Worm (Caenorhabditis elegans) whole organism, L4 larva: ENCODE results near the gene Y17D7C.2.
"Not testable (repeated sequence)": the region's sequence is repeated elsewhere in the genome, so short reads cannot be mapped to it uniquely, and the experiment has no call there.

Experiments
- F26F4.8 ChIP-seq: fragments of 200-800 bp; sonication (Bioruptor generic); conservative IDR thresholded peaks from 2 replicates; pipeline ENCODE4 v1.3.6; 2022; ENCODE audit warnings: missing genetic modification characterization, missing compliant biosample characterization
- F49E8.2 ChIP-seq: sonication (generic microtip); optimal IDR thresholded peaks from 2 replicates; lab custom pipeline; 2016; ENCODE audit warnings: missing compliant biosample characterization, mild to moderate bottlenecking, missing genetic modification characterization, borderline replicate concordance
- R02D3.7 ChIP-seq: fragments of 150-350 bp; sonication (generic microtip); optimal IDR thresholded peaks from 3 replicates; lab custom pipeline; 2014; ENCODE audit warnings: missing biosample characterization, missing genetic modification characterization
- T20F7.1 ChIP-seq: fragments of 200-800 bp; sonication (Bioruptor generic); optimal IDR thresholded peaks from 2 replicates; lab custom pipeline; 2018; ENCODE audit warnings: mild to moderate bottlenecking, missing genetic modification characterization, missing compliant biosample characterization
- Y48G9A.11 ChIP-seq: fragments of 200-800 bp; sonication (Bioruptor generic); IDR thresholded peaks from 2 replicates; pipeline ENCODE4 v1.3.6; 2022; ENCODE audit warnings: missing genetic modification reagents, missing genetic modification characterization, missing compliant biosample characterization
- ZK546.5 ChIP-seq, 2 experiments: sonication (generic microtip); optimal IDR thresholded peaks; 2 replicates each; lab custom pipeline; 2017; ENCODE audit warnings: missing biosample characterization in 2 of 2, missing genetic modification characterization in 2 of 2
- aha-1 ChIP-seq: fragments of 150-350 bp; peaks from one replicate; lab custom pipeline; 2014; ENCODE audit warnings: missing biosample characterization, missing genetic modification characterization
- ama-1 ChIP-seq: fragments of 150-350 bp; optimal IDR thresholded peaks from 2 replicates; lab custom pipeline; 2014; ENCODE audit warnings: inconsistent platforms, mixed read lengths
- ceh-20 ChIP-seq: fragments of 200-800 bp; sonication (Bioruptor generic); IDR thresholded peaks from 2 replicates; pipeline ENCODE4 v1.3.6; 2022; ENCODE audit warnings: missing genetic modification reagents, missing genetic modification characterization, missing compliant biosample characterization
- ceh-32 ChIP-seq: sonication (generic microtip); optimal IDR thresholded peaks from 2 replicates; lab custom pipeline; 2016; ENCODE audit warnings: mild to moderate bottlenecking, missing genetic modification characterization, missing compliant biosample characterization; ENCODE audit not compliant: poor library complexity
- ceh-62 ChIP-seq: sonication (generic microtip); optimal IDR thresholded peaks from 2 replicates; lab custom pipeline; 2017; ENCODE audit warnings: missing biosample characterization, missing genetic modification characterization
- ctbp-1 ChIP-seq: fragments of 200-800 bp; sonication (Bioruptor generic); IDR thresholded peaks from 2 replicates; pipeline ENCODE4 v1.3.6; 2022; ENCODE audit warnings: missing genetic modification reagents, missing genetic modification characterization, missing compliant biosample characterization
- daf-16 ChIP-seq, 3 experiments: sonication (generic microtip); optimal IDR thresholded peaks; 2 replicates each; lab custom pipeline; 2016 to 2017; ENCODE audit warnings: missing genetic modification characterization in 3 of 3, missing genetic modification reagents in 3 of 3, mild to moderate bottlenecking in 2 of 3, missing compliant biosample characterization in 2 of 3, missing biosample characterization in 1 of 3, moderate library complexity in 1 of 3
- daf-8 ChIP-seq: fragments of 200-800 bp; sonication (Bioruptor generic); IDR thresholded peaks from 2 replicates; pipeline ENCODE4 v1.3.6; 2022; ENCODE audit warnings: missing genetic modification characterization, missing compliant biosample characterization
- dmd-8 ChIP-seq: fragments of 200-800 bp; sonication (Bioruptor generic); IDR thresholded peaks from 2 replicates; pipeline ENCODE4 v1.3.6; 2022; ENCODE audit warnings: missing genetic modification characterization, missing compliant biosample characterization
- dmd-9 ChIP-seq: fragments of 200-800 bp; sonication (Bioruptor generic); IDR thresholded peaks from 2 replicates; pipeline ENCODE4 v1.3.6; 2022; ENCODE audit warnings: missing genetic modification reagents, missing genetic modification characterization, missing compliant biosample characterization
- duxl-1 ChIP-seq: sonication (generic microtip); optimal IDR thresholded peaks from 2 replicates; lab custom pipeline; 2016; ENCODE audit warnings: mild to moderate bottlenecking, missing genetic modification characterization, moderate library complexity, missing compliant biosample characterization; ENCODE audit not compliant: poor library complexity
- fkh-10 ChIP-seq: fragments of 150-350 bp; optimal IDR thresholded peaks from 2 replicates; lab custom pipeline; 2014; ENCODE audit warnings: missing biosample characterization, missing genetic modification reagents, missing genetic modification characterization
- fos-1 ChIP-seq: fragments of 150-350 bp; optimal IDR thresholded peaks from 2 replicates; lab custom pipeline; 2014; ENCODE audit warnings: missing biosample characterization, missing genetic modification characterization
- gei-8 ChIP-seq: fragments of 200-800 bp; sonication (Bioruptor generic); optimal IDR thresholded peaks from 2 replicates; lab custom pipeline; 2018; ENCODE audit warnings: mild to moderate bottlenecking, missing genetic modification characterization, missing compliant biosample characterization
- lin-29 ChIP-seq: fragments of 200-800 bp; sonication (Bioruptor generic); IDR thresholded peaks from 2 replicates; pipeline ENCODE4 v1.3.6; 2022; ENCODE audit warnings: missing genetic modification reagents, missing genetic modification characterization, missing compliant biosample characterization
- mes-2 ChIP-seq: sonication (generic microtip); optimal IDR thresholded peaks from 2 replicates; lab custom pipeline; 2016; ENCODE audit warnings: missing genotype, mild to moderate bottlenecking, missing genetic modification characterization, missing compliant biosample characterization; ENCODE audit not compliant: poor library complexity, severe bottlenecking
- nhr-10 ChIP-seq: fragments of 150-350 bp; optimal IDR thresholded peaks from 2 replicates; lab custom pipeline; 2014; ENCODE audit warnings: missing biosample characterization, missing genetic modification characterization
- nhr-102 ChIP-seq: sonication (generic microtip); optimal IDR thresholded peaks from 2 replicates; lab custom pipeline; 2016; ENCODE audit warnings: mild to moderate bottlenecking, missing genetic modification characterization, moderate library complexity, missing compliant biosample characterization
- nhr-11 ChIP-seq: fragments of 150-350 bp; optimal IDR thresholded peaks from 2 replicates; lab custom pipeline; 2014; ENCODE audit warnings: missing biosample characterization, missing genetic modification characterization
- nhr-48 ChIP-seq: sonication (generic microtip); optimal IDR thresholded peaks from 2 replicates; lab custom pipeline; 2016; ENCODE audit warnings: mild to moderate bottlenecking, missing genetic modification characterization, missing compliant biosample characterization
- pqm-1 ChIP-seq: sonication (generic microtip); optimal IDR thresholded peaks from 2 replicates; lab custom pipeline; 2017; ENCODE audit warnings: missing biosample characterization, missing genetic modification characterization
- saeg-2 ChIP-seq: fragments of 200-800 bp; sonication (Bioruptor generic); IDR thresholded peaks from 2 replicates; pipeline ENCODE4 v1.3.6; 2022; ENCODE audit warnings: missing genetic modification reagents, missing genetic modification characterization, missing compliant biosample characterization
- set-16 ChIP-seq: fragments of 200-800 bp; sonication (Bioruptor generic); IDR thresholded peaks from 2 replicates; pipeline ENCODE4 v1.3.6; 2022; ENCODE audit warnings: missing genetic modification reagents, missing genetic modification characterization, missing compliant biosample characterization
- skn-1 ChIP-seq: fragments of 150-350 bp; optimal IDR thresholded peaks from 2 replicates; lab custom pipeline; 2014; ENCODE audit warnings: missing biosample characterization, missing genetic modification characterization
- snpc-1.2 ChIP-seq: fragments of 200-800 bp; sonication (Bioruptor generic); IDR thresholded peaks from 2 replicates; pipeline ENCODE4 v1.3.6; 2022; ENCODE audit warnings: missing genetic modification reagents, missing genetic modification characterization, missing compliant biosample characterization
- spr-3 ChIP-seq: fragments of 200-800 bp; sonication (Bioruptor generic); optimal IDR thresholded peaks from 2 replicates; lab custom pipeline; 2018; ENCODE audit warnings: mild to moderate bottlenecking, missing genetic modification characterization, missing compliant biosample characterization
- tra-1 ChIP-seq: fragments of 200-800 bp; sonication (Bioruptor generic); IDR thresholded peaks from 2 replicates; pipeline ENCODE4 v1.3.6; 2022; ENCODE audit warnings: missing genetic modification reagents, missing genetic modification characterization, missing compliant biosample characterization
- zag-1 ChIP-seq: fragments of 150-350 bp; optimal IDR thresholded peaks from 2 replicates; lab custom pipeline; 2014; ENCODE audit warnings: missing biosample characterization, missing genetic modification characterization
- zfp-3 ChIP-seq: fragments of 200-800 bp; sonication (Bioruptor generic); conservative IDR thresholded peaks from 2 replicates; pipeline ENCODE4 v1.3.6; 2022; ENCODE audit warnings: missing genetic modification reagents, missing genetic modification characterization, missing compliant biosample characterization
- ztf-7 ChIP-seq: fragments of 150-350 bp; optimal IDR thresholded peaks from 2 replicates; lab custom pipeline; 2014; ENCODE audit warnings: missing biosample characterization, missing genetic modification characterization

Gene Y17D7C.2

DNA sequence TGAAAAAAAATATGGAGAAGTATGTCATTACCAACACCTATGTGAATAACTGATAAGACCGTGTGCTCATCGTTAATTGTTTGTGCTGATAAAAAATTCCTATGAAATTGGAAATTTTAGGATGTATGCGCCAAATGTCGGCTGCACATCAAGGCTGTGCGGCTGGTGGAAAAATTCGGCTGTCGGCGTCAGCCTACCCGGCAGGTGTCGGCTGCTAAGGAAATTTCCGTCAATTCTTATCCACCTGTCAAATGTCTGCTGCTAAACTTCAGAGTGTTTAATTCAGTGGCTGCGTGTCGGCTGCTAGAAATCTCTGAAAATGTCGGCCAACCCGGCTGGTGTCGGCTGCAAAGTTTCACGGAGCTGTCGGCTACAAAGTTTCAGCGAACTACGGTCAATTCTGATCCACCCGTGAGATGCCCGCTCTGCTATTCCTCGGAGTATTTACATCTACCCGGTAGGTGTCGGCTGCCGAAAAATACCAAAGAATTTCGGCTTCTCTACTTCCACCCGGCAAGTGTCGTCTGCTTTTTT is at the start of gene Y17D7C.2:
Y17D7C.2 (minus strand) TSS at position 32 of the 534 bp plus-strand sequence.
- 0 out of 2 replicates have a peak, but pooled peaks have one; percentile 24 for TF ChIP-seq set-16
- no peak for TF ChIP-seq daf-16 (GFP tag; optimal IDR thresholded peaks at IDR 0.05; lab: Kevin White, UChicago)
- peak; percentile 58 for TF ChIP-seq daf-16 (tag; optimal IDR thresholded peaks at IDR 0.05; lab: Kevin White, UChicago)
- no peak for TF ChIP-seq fos-1 (tag; lab: Kevin White, UChicago)
- TF ChIP-seq pqm-1 (tag; lab: Kevin White, UChicago): peak; percentile 79
- TF ChIP-seq Y48G9A.11 (GFP tag; lab: Robert Waterston, UW): 0 out of 2 replicates have a peak, but pooled peaks have one; percentile 46
- peak; percentile 31 for TF ChIP-seq duxl-1 (tag; lab: Kevin White, UChicago)
- peak; percentile 82 for TF ChIP-seq dmd-9 (GFP tag; lab: Robert Waterston, UW)
- TF ChIP-seq nhr-10: no peak

- TF ChIP-seq ZK546.5 (tag; optimal IDR thresholded peaks at IDR 0.05; lab: Kevin White, UChicago); skn-1 (tag; lab: Kevin White, UChicago); fkh-10: not testable (repeated sequence)
- TF ChIP-seq, all 104 proteins: peak for 0; not testable (repeated sequence) for 104
Observed at ce11 chrV:18762044-18762443, 42.3 kb upstream of the Y17D7C.2 start, which contains the start of gene F11D11.22. TSS of gene F11D11.22 (plus strand) at chrV:18762344.

- TF ChIP-seq saeg-2 (GFP tag; lab: Robert Waterston, UW) (no peak), skn-1 (tag; lab: Kevin White, UChicago) (no peak), nhr-102 (tag; lab: Kevin White, UChicago) (no peak), snpc-1.2 (GFP tag; lab: Robert Waterston, UW) (no peak), F49E8.2 (tag; lab: Kevin White, UChicago) (no peak), ztf-7 (tag; lab: Kevin White, UChicago) (no peak), zfp-3 (GFP tag; lab: Robert Waterston, UW) (no peak), set-16 (no peak), F26F4.8 (GFP tag; lab: Robert Waterston, UW) (no peak), dmd-9 (GFP tag; lab: Robert Waterston, UW) (no peak), daf-8 (GFP tag; lab: Robert Waterston, UW) (no peak), spr-3 (GFP tag; lab: Kevin White, UChicago) (no peak)
Observed at ce11 chrV:18761078-18761477, 41.3 kb upstream of the Y17D7C.2 start, which contains the start of gene F11D11.4. TSS of gene F11D11.4 (plus strand) at chrV:18761378.

ce11 chrV:18760174-18760573 is 40.4 kb upstream of the Y17D7C.2 start, which contains the start of gene F11D11.3:
TSS of gene F11D11.3 (minus strand) at chrV:18760274.
- TF ChIP-seq lin-29 (GFP tag; lab: Robert Waterston, UW): no peak
- TF ChIP-seq nhr-10: no peak
- TF ChIP-seq ceh-32 (tag; lab: Kevin White, UChicago): no peak
- TF ChIP-seq ceh-62 (tag; lab: Kevin White, UChicago): no peak
- TF ChIP-seq mes-2 (tag; lab: Kevin White, UChicago): no peak
- TF ChIP-seq ctbp-1 (GFP tag; lab: Robert Waterston, UW): no peak
- TF ChIP-seq zag-1 (tag; lab: Kevin White, UChicago): no peak
- no peak for TF ChIP-seq ama-1 (lab: Kevin White, UChicago)
- no peak for TF ChIP-seq duxl-1 (tag; lab: Kevin White, UChicago)
- TF ChIP-seq aha-1 (tag; lab: Kevin White, UChicago): no peak
- TF ChIP-seq gei-8 (GFP tag; lab: Kevin White, UChicago): no peak
- no peak for TF ChIP-seq T20F7.1 (GFP tag; lab: Kevin White, UChicago)
- TF ChIP-seq nhr-48 (tag; lab: Kevin White, UChicago): no peak
- no peak for TF ChIP-seq nhr-11
- TF ChIP-seq dmd-8 (GFP tag; lab: Robert Waterston, UW): no peak
- TF ChIP-seq tra-1 (GFP tag; lab: Robert Waterston, UW): no peak
- TF ChIP-seq ceh-20 (GFP tag; lab: Robert Waterston, UW): no peak
- no peak for TF ChIP-seq R02D3.7 (tag; lab: Kevin White, UChicago)
- TF ChIP-seq, all 104 proteins: peak for 0
